Fruit fly (Drosophila melanogaster) whole organism, embryonic: ENCODE measurements around the gene cype.

Experiments
- Ada2b ChIP-seq: fragments of 200-800 bp; sonication (Bioruptor generic); IDR thresholded peaks from 2 replicates; pipeline ENCODE4 v1.3.6; 2022; ENCODE audit warnings: missing biosample characterization, missing genetic modification characterization
- Awh ChIP-seq: fragments of 200-800 bp; sonication (Bioruptor generic); IDR thresholded peaks from 2 replicates; pipeline ENCODE4, ENCODE4 v1.3.6; 2022; ENCODE audit warnings: missing biosample characterization, missing genetic modification characterization
- BEAF-32 ChIP-seq: fragments of 200-800 bp; sonication (Bioruptor generic); optimal IDR thresholded peaks from 3 replicates; lab custom pipeline; 2017; ENCODE audit warnings: missing biosample characterization, missing genetic modification characterization, mild to moderate bottlenecking, moderate library complexity, missing genetic modification reagents
- CG10462 ChIP-seq: fragments of 200-800 bp; sonication (Bioruptor generic); optimal IDR thresholded peaks from 2 replicates; lab custom pipeline; 2016; ENCODE audit warnings: missing biosample characterization, missing genetic modification characterization
- CG11504 ChIP-seq: fragments of 200-800 bp; sonication (Bioruptor generic); optimal IDR thresholded peaks from 3 replicates; lab custom pipeline; 2019; ENCODE audit warnings: missing biosample characterization, mild to moderate bottlenecking, missing genetic modification characterization, moderate library complexity
- CG13424 ChIP-seq: fragments of 200-800 bp; sonication (Bioruptor generic); optimal IDR thresholded peaks from 2 replicates; lab custom pipeline; 2019; ENCODE audit warnings: missing biosample characterization, mild to moderate bottlenecking, missing genetic modification characterization, moderate library complexity
- CG14860 ChIP-seq: fragments of 200-800 bp; sonication (Bioruptor generic); IDR thresholded peaks from 3 replicates; pipeline ENCODE4 v1.3.6; 2022; ENCODE audit warnings: missing biosample characterization, missing genetic modification characterization; ENCODE audit not compliant: partially characterized antibody
- CG15011 ChIP-seq: fragments of 200-800 bp; sonication (Bioruptor generic); optimal IDR thresholded peaks from 3 replicates; lab custom pipeline; 2018; ENCODE audit warnings: missing biosample characterization, mild to moderate bottlenecking, missing genetic modification characterization
- CG1529 ChIP-seq: fragments of 200-800 bp; sonication (Bioruptor generic); optimal IDR thresholded peaks from 3 replicates; lab custom pipeline; 2018; ENCODE audit warnings: missing biosample characterization, missing genetic modification characterization
- CG15601 ChIP-seq: fragments of 200-800 bp; sonication (Bioruptor generic); optimal IDR thresholded peaks from 3 replicates; lab custom pipeline; 2019; ENCODE audit warnings: missing biosample characterization, mild to moderate bottlenecking, missing genetic modification characterization, moderate library complexity
- CG16863 ChIP-seq: fragments of 200-800 bp; sonication (Bioruptor generic); optimal IDR thresholded peaks from 3 replicates; lab custom pipeline; 2016; ENCODE audit warnings: missing biosample characterization, missing genetic modification characterization
- CG34422 ChIP-seq: fragments of 200-800 bp; sonication (Bioruptor generic); IDR thresholded peaks from 3 replicates; pipeline ENCODE4 v1.3.6; 2022; ENCODE audit warnings: missing biosample characterization, missing genetic modification characterization
- CG3838 ChIP-seq: fragments of 200-800 bp; sonication (Bioruptor generic); optimal IDR thresholded peaks from 3 replicates; lab custom pipeline; 2016; ENCODE audit warnings: missing biosample characterization, missing genetic modification characterization
- CG4360 ChIP-seq: fragments of 200-800 bp; sonication (Bioruptor generic); IDR thresholded peaks from 2 replicates; pipeline ENCODE4 v1.3.6; 2022; ENCODE audit warnings: missing biosample characterization, missing genetic modification characterization
- CG6683 ChIP-seq: fragments of 200-800 bp; sonication (Bioruptor generic); optimal IDR thresholded peaks from 2 replicates; lab custom pipeline; 2017; ENCODE audit warnings: missing biosample characterization, mild to moderate bottlenecking, missing genetic modification characterization, missing genetic modification reagents
- CG7786 ChIP-seq: fragments of 200-800 bp; sonication (Bioruptor generic); optimal IDR thresholded peaks from 2 replicates; lab custom pipeline; 2016; ENCODE audit warnings: missing biosample characterization, missing genetic modification characterization
- CG7928 ChIP-seq: fragments of 200-800 bp; sonication (Bioruptor generic); optimal IDR thresholded peaks from 2 replicates; lab custom pipeline; 2017; ENCODE audit warnings: missing biosample characterization, mild to moderate bottlenecking, missing genetic modification characterization
- CrebB ChIP-seq: fragments of 200-800 bp; sonication (Bioruptor generic); optimal IDR thresholded peaks from 3 replicates; lab custom pipeline; 2018; ENCODE audit warnings: missing biosample characterization, mild to moderate bottlenecking, missing genetic modification characterization
- Dbx ChIP-seq: fragments of 200-800 bp; sonication (Bioruptor generic); IDR thresholded peaks from 3 replicates; pipeline ENCODE4 v1.3.6; 2022; ENCODE audit warnings: missing biosample characterization, missing genetic modification characterization
- Dfd ChIP-seq, 2 experiments: fragments of >200 bp; optimal IDR thresholded peaks; 2 replicates each; lab custom pipeline; 2017; ENCODE audit warnings: missing biosample characterization in 2 of 2, missing genetic modification characterization in 2 of 2
- Fer2 ChIP-seq: fragments of 200-800 bp; sonication (Bioruptor generic); optimal IDR thresholded peaks from 2 replicates; lab custom pipeline; 2018; ENCODE audit warnings: missing biosample characterization, mild to moderate bottlenecking, missing genetic modification characterization, moderate library complexity
- HLH54F ChIP-seq: fragments of 200-800 bp; sonication (Bioruptor generic); optimal IDR thresholded peaks from 3 replicates; lab custom pipeline; 2016; ENCODE audit warnings: missing biosample characterization, missing genetic modification characterization
- Hr78 ChIP-seq, 2 experiments: fragments of 200-800 bp in 1 of 2; fragments of >200 bp in 1 of 2; sonication (Bioruptor generic) in 1 of 2; optimal IDR thresholded peaks; 2 replicates each; lab custom pipeline; 2017 to 2019; ENCODE audit warnings: missing biosample characterization in 2 of 2, missing genetic modification characterization in 2 of 2, mild to moderate bottlenecking in 1 of 2, moderate library complexity in 1 of 2
- Lim3 ChIP-seq: fragments of 200-800 bp; sonication (Bioruptor generic); IDR thresholded peaks from 2 replicates; pipeline ENCODE4 v1.3.6; 2022; ENCODE audit warnings: missing biosample characterization, missing genetic modification characterization
- PHDP ChIP-seq: fragments of 200-800 bp; sonication (Bioruptor generic); optimal IDR thresholded peaks from 3 replicates; lab custom pipeline; 2018; ENCODE audit warnings: missing biosample characterization, mild to moderate bottlenecking, missing genetic modification characterization, moderate library complexity
- Pdp1 ChIP-seq, 2 experiments: fragments of 200-800 bp; sonication (Bioruptor generic); optimal IDR thresholded peaks; 3 replicates each; lab custom pipeline; 2016; ENCODE audit warnings: missing biosample characterization in 2 of 2, missing genetic modification characterization in 2 of 2, mild to moderate bottlenecking in 1 of 2, moderate library complexity in 1 of 2
- abd-A ChIP-seq: fragments of 200-800 bp; sonication (Bioruptor generic); optimal IDR thresholded peaks from 3 replicates; lab custom pipeline; 2019; ENCODE audit warnings: missing biosample characterization, mild to moderate bottlenecking, missing genetic modification characterization, moderate library complexity
- bcd ChIP-seq: fragments of 200-800 bp; sonication (Bioruptor generic); optimal IDR thresholded peaks from 2 replicates; lab custom pipeline; 2017; ENCODE audit warnings: missing biosample characterization, mild to moderate bottlenecking, missing genetic modification characterization
- cato ChIP-seq: fragments of 200-800 bp; sonication (Bioruptor generic); optimal IDR thresholded peaks from 2 replicates; lab custom pipeline; 2016; ENCODE audit warnings: missing biosample characterization, missing genetic modification characterization, borderline replicate concordance
- caup ChIP-seq: fragments of 200-800 bp; sonication (Bioruptor generic); optimal IDR thresholded peaks from 3 replicates; lab custom pipeline; 2017; ENCODE audit warnings: missing biosample characterization, mild to moderate bottlenecking, missing genetic modification characterization, moderate library complexity; ENCODE audit not compliant: severe bottlenecking
- crol ChIP-seq: fragments of 200-800 bp; sonication (Bioruptor generic); IDR thresholded peaks from 2 replicates; pipeline ENCODE4 v1.3.6; 2022; ENCODE audit warnings: missing biosample characterization, missing genetic modification characterization
- dmrt11E ChIP-seq: fragments of 200-800 bp; sonication (Bioruptor generic); optimal IDR thresholded peaks from 3 replicates; lab custom pipeline; 2018; ENCODE audit warnings: missing biosample characterization, mild to moderate bottlenecking, missing genetic modification characterization, moderate library complexity
- dpn ChIP-seq, 2 experiments: fragments of 200-800 bp; sonication (Bioruptor generic); optimal IDR thresholded peaks; 3 replicates each; lab custom pipeline; 2016; ENCODE audit warnings: missing biosample characterization in 2 of 2, missing genetic modification characterization in 2 of 2
- emc ChIP-seq: fragments of 200-800 bp; sonication (Bioruptor generic); optimal IDR thresholded peaks from 2 replicates; lab custom pipeline; 2016; ENCODE audit warnings: missing biosample characterization, missing genetic modification characterization
- ewg ChIP-seq: fragments of 200-800 bp; sonication (Bioruptor generic); optimal IDR thresholded peaks from 3 replicates; lab custom pipeline; 2017; ENCODE audit warnings: mild to moderate bottlenecking, missing biosample characterization, missing genetic modification reagents, missing genetic modification characterization
- gcm ChIP-seq: fragments of 200-800 bp; sonication (Bioruptor generic); optimal IDR thresholded peaks from 2 replicates; lab custom pipeline; 2019; ENCODE audit warnings: missing biosample characterization, mild to moderate bottlenecking, missing genetic modification characterization, moderate library complexity
- gro ChIP-seq: fragments of 200-800 bp; sonication (Bioruptor generic); optimal IDR thresholded peaks from 2 replicates; lab custom pipeline; 2016; ENCODE audit warnings: missing biosample characterization, missing genetic modification characterization
- gsb ChIP-seq: fragments of 200-800 bp; sonication (Bioruptor generic); IDR thresholded peaks from 2 replicates; pipeline ENCODE4 v1.3.6; 2022; ENCODE audit warnings: missing biosample characterization, missing genetic modification characterization
- gsb-n ChIP-seq: fragments of 200-800 bp; sonication (Bioruptor generic); optimal IDR thresholded peaks from 3 replicates; lab custom pipeline; 2018; ENCODE audit warnings: missing biosample characterization, mild to moderate bottlenecking, missing genetic modification characterization
- nerfin-2 ChIP-seq: fragments of 200-800 bp; sonication (Bioruptor generic); IDR thresholded peaks from 2 replicates; pipeline ENCODE4 v1.3.6; 2022; ENCODE audit warnings: missing biosample characterization, missing genetic modification characterization; ENCODE audit not compliant: partially characterized antibody
- sim ChIP-seq: fragments of 200-800 bp; sonication (Bioruptor generic); IDR thresholded peaks from 2 replicates; pipeline ENCODE4 v1.3.6; 2022; ENCODE audit warnings: missing biosample characterization, missing genetic modification characterization
- sna ChIP-seq: fragments of 200-800 bp; sonication (Bioruptor generic); IDR thresholded peaks from 2 replicates; pipeline ENCODE4 v1.3.6; 2022; ENCODE audit warnings: missing biosample characterization, missing genetic modification characterization; ENCODE audit not compliant: partially characterized antibody
- tna ChIP-seq: fragments of 200-800 bp; sonication (Bioruptor generic); IDR thresholded peaks from 2 replicates; pipeline ENCODE4 v1.3.6; 2022; ENCODE audit warnings: missing biosample characterization, missing genetic modification characterization; ENCODE audit not compliant: partially characterized antibody
- toy ChIP-seq: fragments of 200-800 bp; sonication (Bioruptor generic); IDR thresholded peaks from 2 replicates; pipeline ENCODE4 v1.3.6; 2022; ENCODE audit warnings: missing biosample characterization, missing genetic modification characterization
- unc-4 ChIP-seq: fragments of 200-800 bp; sonication (Bioruptor generic); IDR thresholded peaks from 2 replicates; pipeline ENCODE4 v1.3.6; 2022; ENCODE audit warnings: missing biosample characterization, missing genetic modification characterization; ENCODE audit not compliant: partially characterized antibody
- wek ChIP-seq: fragments of 200-800 bp; sonication (Bioruptor generic); optimal IDR thresholded peaks from 3 replicates; lab custom pipeline; 2018; ENCODE audit warnings: missing biosample characterization, mild to moderate bottlenecking, missing genetic modification characterization, moderate library complexity

Gene cype

dm6 chr2L:5321014-5321413 is 6.0 kb upstream of the cype start:
- TF ChIP-seq CG3838 = no peak
- no peak for TF ChIP-seq CG10462 (GFP tag; lab: Kevin White, UChicago)
- no peak for TF ChIP-seq CG6683 (GFP tag; lab: Kevin White, UChicago)
- no peak for TF ChIP-seq bcd (GFP tag; lab: Kevin White, UChicago)
- TF ChIP-seq abd-A (tag; lab: Kevin White, UChicago) = no peak
- peak in 1 of 2 experiments; percentile 84 for TF ChIP-seq Dfd (GFP tag; optimal IDR thresholded peaks at IDR 0.05; lab: Kevin White, UChicago)
- no peak for TF ChIP-seq BEAF-32 (GFP tag; lab: Kevin White, UChicago)
- no peak for TF ChIP-seq sna (GFP tag; lab: Robert Waterston, UW)
- no peak for TF ChIP-seq nerfin-2 (GFP tag; lab: Robert Waterston, UW)
- TF ChIP-seq PHDP (tag; lab: Kevin White, UChicago) = no peak
- TF ChIP-seq wek (GFP tag; lab: Kevin White, UChicago) = no peak
- no peak for TF ChIP-seq caup
- TF ChIP-seq sim (GFP tag; lab: Robert Waterston, UW) = no peak
- peak; percentile 47 for TF ChIP-seq CG4360 (GFP tag; lab: Robert Waterston, UW)
- TF ChIP-seq CG15601 (tag; lab: Kevin White, UChicago) = no peak

dm6 chr2L:5324958-5325850 is 1.8 kb upstream of the cype start:
- TF ChIP-seq gsb (GFP tag; lab: Robert Waterston, UW) (peak; percentile 55; the same call in 1 of the 2 replicates), gro (GFP tag; lab: Kevin White, UChicago) (no peak), Ada2b (GFP tag; lab: Robert Waterston, UW) (peak; percentile 41; the same call in 1 of the 2 replicates), crol (GFP tag; lab: Robert Waterston, UW) (peak; percentile 97), CG15011 (GFP tag; lab: Kevin White, UChicago) (no peak), dpn (GFP tag; optimal IDR thresholded peaks at IDR 0.05; lab: Kevin White, UChicago) (peak; percentile 49 to 62), gsb-n (no peak), CG34422 (GFP tag; lab: Robert Waterston, UW) (peak; percentile 80), CG7786 (GFP tag; lab: Kevin White, UChicago) (peak; percentile 42), Lim3 (no peak), dmrt11E (tag; lab: Kevin White, UChicago) (no peak), CG13424 (peak; percentile 25), CG16863 (GFP tag; lab: Kevin White, UChicago) (peak; percentile 3), ewg (GFP tag; lab: Kevin White, UChicago) (no peak), CG14860 (GFP tag; lab: Robert Waterston, UW) (peak; percentile 73), Fer2 (tag; lab: Kevin White, UChicago) (no peak), CrebB (tag; lab: Kevin White, UChicago) (no peak), CG7928 (GFP tag; lab: Kevin White, UChicago) (peak; percentile 94), emc (no peak), CG1529 (GFP tag; lab: Kevin White, UChicago) (no peak), Awh (GFP tag; lab: Robert Waterston, UW) (peak; percentile 56; the same call in 1 of the 2 replicates), unc-4 (GFP tag; lab: Robert Waterston, UW) (peak; percentile 76), tna (GFP tag; lab: Robert Waterston, UW) (peak; percentile 61), toy (no peak), gcm (no peak), Dbx (GFP tag; lab: Robert Waterston, UW) (peak; percentile 77; the same call in 2 of the 3 replicates), Hr78 (GFP tag; optimal IDR thresholded peaks at IDR 0.05; lab: Kevin White, UChicago) (peak in 1 of 2 experiments; percentile 61), CG11504 (peak; percentile 22), CG6683 (GFP tag; lab: Kevin White, UChicago) (peak; percentile 4), HLH54F (GFP tag; lab: Kevin White, UChicago) (peak; percentile 11), cato (GFP tag; lab: Kevin White, UChicago) (no peak), Pdp1 (GFP tag; optimal IDR thresholded peaks at IDR 0.05; lab: Kevin White, UChicago) (peak; percentile 56 to 59)
